Worm (Caenorhabditis elegans): ENCODE data around the gene srxa-5.

The srxa-5 gene

DNA sequence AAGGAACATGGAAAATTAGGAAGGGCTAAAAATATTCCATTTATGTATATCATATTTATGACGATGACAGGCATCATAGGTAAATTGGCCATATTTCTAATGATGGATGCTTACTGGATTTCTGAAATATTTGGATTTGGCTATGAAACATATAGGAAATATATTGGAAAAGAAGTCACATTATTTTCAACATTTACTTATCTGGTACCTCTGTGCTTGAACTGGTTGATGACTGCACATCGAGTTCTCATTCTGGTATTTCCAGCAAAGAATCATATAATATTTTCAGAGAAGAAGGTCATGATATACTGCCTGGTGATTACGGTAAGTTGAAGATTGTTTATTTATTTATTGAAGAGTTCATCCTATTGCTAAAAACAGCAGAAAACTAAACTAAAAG, at the start of gene srxa-5:
Gene srxa-5, plus strand, starts transcription at position 301 of the 400 bp plus-strand sequence.
- TF ChIP-seq nhr-12 (tag; optimal IDR thresholded peaks at IDR 0.05) (no peak), nhr-25 (tag; optimal IDR thresholded peaks at IDR 0.05) (no peak)

DNA sequence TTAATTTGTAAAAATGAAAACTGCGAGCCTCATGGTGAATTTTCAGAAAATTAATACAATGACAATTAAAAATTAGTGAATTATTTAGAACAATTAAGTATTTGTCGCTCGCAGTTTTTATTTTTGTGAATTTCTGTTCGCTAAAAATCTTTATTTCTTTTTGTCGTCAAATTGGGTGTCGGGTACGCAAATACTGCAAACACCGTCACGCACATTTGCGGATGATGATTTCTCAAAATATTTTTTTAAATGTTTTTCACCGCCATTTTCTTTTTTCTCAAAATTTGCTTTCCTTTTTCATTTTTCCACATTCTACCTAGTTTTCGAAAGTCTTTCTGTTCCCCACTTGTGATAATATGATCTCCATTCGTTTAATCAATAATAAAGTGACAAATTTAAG, 43.8 kb upstream of the srxa-5 start:
- no peak for TF ChIP-seq ztf-11 (tag; optimal IDR thresholded peaks at IDR 0.05)
- TF ChIP-seq nhr-237 (tag; optimal IDR thresholded peaks at IDR 0.05) = no peak
- peak; percentile 71 for TF ChIP-seq C34F6.9 (tag; optimal IDR thresholded peaks at IDR 0.05)
- TF ChIP-seq mab-5 (tag; optimal IDR thresholded peaks at IDR 0.05) = no peak
- TF ChIP-seq nhr-6 (tag; optimal IDR thresholded peaks at IDR 0.05) = no peak
- no peak for TF ChIP-seq nhr-11 (tag; optimal IDR thresholded peaks at IDR 0.05)
- no peak for TF ChIP-seq unc-39 (tag; optimal IDR thresholded peaks at IDR 0.05)
- TF ChIP-seq unc-55 (GFP tag; optimal IDR thresholded peaks at IDR 0.05) = peak; percentile 78
- TF ChIP-seq peb-1 (tag; optimal IDR thresholded peaks at IDR 0.05) = no peak
- TF ChIP-seq egl-27 (tag; optimal IDR thresholded peaks at IDR 0.05) = no peak
- TF ChIP-seq nhr-21 (tag; optimal IDR thresholded peaks at IDR 0.05) = no peak
- TF ChIP-seq lin-39 (tag; optimal IDR thresholded peaks at IDR 0.05) = no peak
- no peak for TF ChIP-seq zag-1 (tag; optimal IDR thresholded peaks at IDR 0.05)
- no peak for TF ChIP-seq nhr-129 (tag; optimal IDR thresholded peaks at IDR 0.05)
- TF ChIP-seq ceh-16 (tag; optimal IDR thresholded peaks at IDR 0.05) = no peak
- no peak for TF ChIP-seq nhr-25 (tag; optimal IDR thresholded peaks at IDR 0.05)
- TF ChIP-seq gmeb-1 (tag; optimal IDR thresholded peaks at IDR 0.05) = no peak
- no peak for TF ChIP-seq ama-1 (optimal IDR thresholded peaks at IDR 0.05)
- no peak for TF ChIP-seq dmd-4 (tag; optimal IDR thresholded peaks at IDR 0.05)
- TF ChIP-seq nhr-10 (tag; optimal IDR thresholded peaks at IDR 0.05) = no peak
- TF ChIP-seq lsy-2 (tag; optimal IDR thresholded peaks at IDR 0.05) = peak; percentile 71 to 75
- TF ChIP-seq mbf-1 (tag; optimal IDR thresholded peaks at IDR 0.05) = no peak
- no peak for TF ChIP-seq lin-13 (GFP tag; optimal IDR thresholded peaks at IDR 0.05)
- peak; percentile 44 for TF ChIP-seq sma-9 (GFP tag; optimal IDR thresholded peaks at IDR 0.05)
- no peak for TF ChIP-seq sma-9 (tag; optimal IDR thresholded peaks at IDR 0.05)
- no peak for TF ChIP-seq nhr-23 (tag; optimal IDR thresholded peaks at IDR 0.05)
- TF ChIP-seq skn-1 (tag; optimal IDR thresholded peaks at IDR 0.05) = peak; percentile 98
- TF ChIP-seq ZK546.5 (tag; optimal IDR thresholded peaks at IDR 0.05) = no peak
- no peak for TF ChIP-seq mdl-1 (tag; optimal IDR thresholded peaks at IDR 0.05)
- TF ChIP-seq sem-4 (tag; optimal IDR thresholded peaks at IDR 0.05) = no peak
- no peak for TF ChIP-seq aly-2 (tag; optimal IDR thresholded peaks at IDR 0.05)
- TF ChIP-seq nhr-12 (tag; optimal IDR thresholded peaks at IDR 0.05) = no peak
- TF ChIP-seq ceh-82 (tag; optimal IDR thresholded peaks at IDR 0.05) = no peak
- TF ChIP-seq elt-1 (tag; optimal IDR thresholded peaks at IDR 0.05) = no peak
- TF ChIP-seq ztf-1 (GFP tag; conservative IDR thresholded peaks at IDR 0.05) = no peak
- no peak for TF ChIP-seq blmp-1 (tag; optimal IDR thresholded peaks at IDR 0.05; ENCODE audit: insufficient read depth)
- no peak for TF ChIP-seq sma-3 (GFP tag; optimal IDR thresholded peaks at IDR 0.05)
- no peak for TF ChIP-seq elt-3 (tag; optimal IDR thresholded peaks at IDR 0.05)
- no peak for TF ChIP-seq R02D3.7 (tag; optimal IDR thresholded peaks at IDR 0.05)
- no peak for TF ChIP-seq lin-11 (tag; optimal IDR thresholded peaks at IDR 0.05)
- TF ChIP-seq ztf-4 (tag; optimal IDR thresholded peaks at IDR 0.05) = no peak
- TF ChIP-seq crh-2 (tag; optimal IDR thresholded peaks at IDR 0.05) = peak; percentile 25
- TF ChIP-seq F13H6.1 (tag; optimal IDR thresholded peaks at IDR 0.05) = no peak
- no peak for TF ChIP-seq Y55F3AM.14 (GFP tag; optimal IDR thresholded peaks at IDR 0.05)
- peak; percentile 11 for TF ChIP-seq snpc-4 (tag; optimal IDR thresholded peaks at IDR 0.05)
- no peak for TF ChIP-seq fos-1 (tag; optimal IDR thresholded peaks at IDR 0.05)
- no peak for TF ChIP-seq unc-62 (GFP tag; optimal IDR thresholded peaks at IDR 0.05)
- TF ChIP-seq nhr-77 (tag; optimal IDR thresholded peaks at IDR 0.05) = no peak
- TF ChIP-seq alr-1 (tag; optimal IDR thresholded peaks at IDR 0.05) = no peak

Measured in whole organism, L2 larva.